Worm (Caenorhabditis elegans): ENCODE results near the gene sre-38.

Gene sre-38

ce11 chrII:12417514-12417913 is 39.9 kb upstream of the sre-38 start, which contains the start of gene sre-27:
TSS of gene sre-27 (minus strand) at chrII:12417614.
- TF ChIP-seq unc-62 (GFP tag; optimal IDR thresholded peaks at IDR 0.05) (no peak), mab-5 (tag; optimal IDR thresholded peaks at IDR 0.05) (no peak), mls-2 (tag; optimal IDR thresholded peaks at IDR 0.05) (no peak), nhr-12 (tag; optimal IDR thresholded peaks at IDR 0.05) (no peak), ham-2 (GFP tag; optimal IDR thresholded peaks at IDR 0.05) (no peak), ces-1 (GFP tag; optimal IDR thresholded peaks at IDR 0.05) (no peak), snpc-4 (tag; optimal IDR thresholded peaks at IDR 0.05) (no peak)

ce11 chrII:12417996-12418395 is 39.4 kb upstream of the sre-38 start:
- TF ChIP-seq nhr-76 (tag; optimal IDR thresholded peaks at IDR 0.05) (no peak), mls-2 (tag; optimal IDR thresholded peaks at IDR 0.05) (no peak)

- TF ChIP-seq zip-8 (tag; optimal IDR thresholded peaks at IDR 0.05), result no peak
- no peak for TF ChIP-seq blmp-1 (tag; optimal IDR thresholded peaks at IDR 0.05)
- TF ChIP-seq nhr-12 (tag; optimal IDR thresholded peaks at IDR 0.05), result no peak
- no peak for TF ChIP-seq bed-3 (GFP tag; optimal IDR thresholded peaks at IDR 0.05)
- TF ChIP-seq lin-13 (tag; optimal IDR thresholded peaks at IDR 0.05), result no peak
- no peak for TF ChIP-seq hlh-1 (tag; optimal IDR thresholded peaks at IDR 0.05)
- TF ChIP-seq mep-1 (tag; optimal IDR thresholded peaks at IDR 0.05), result no peak
- TF ChIP-seq ham-2 (GFP tag; optimal IDR thresholded peaks at IDR 0.05), result no peak
- no peak for TF ChIP-seq sem-2 (GFP tag; optimal IDR thresholded peaks at IDR 0.05)
- no peak for TF ChIP-seq nhr-237 (tag; optimal IDR thresholded peaks at IDR 0.05)
- TF ChIP-seq ztf-11 (tag; optimal IDR thresholded peaks at IDR 0.05), result no peak
- TF ChIP-seq snpc-4 (tag; optimal IDR thresholded peaks at IDR 0.05), result no peak
- no peak for TF ChIP-seq lsy-2 (tag; optimal IDR thresholded peaks at IDR 0.05)
- no peak for TF ChIP-seq ceh-83 (GFP tag; optimal IDR thresholded peaks at IDR 0.05)
- TF ChIP-seq elt-1 (tag; optimal IDR thresholded peaks at IDR 0.05; ENCODE audit: borderline replicate concordance, insufficient read depth), result no peak
These were observed 36.9 kb upstream of the sre-38 start, which contains the start of gene sre-26 for ce11 chrII:12420486-12420885. TSS of gene sre-26 (minus strand) at chrII:12420586.

- TF ChIP-seq ceh-83 (GFP tag; optimal IDR thresholded peaks at IDR 0.05), result no peak
- no peak for TF ChIP-seq bed-3 (GFP tag; optimal IDR thresholded peaks at IDR 0.05)
- TF ChIP-seq unc-39 (tag; optimal IDR thresholded peaks at IDR 0.05), result no peak
- TF ChIP-seq ceh-43 (GFP tag; optimal IDR thresholded peaks at IDR 0.05), result no peak
- no peak for TF ChIP-seq flh-1 (GFP tag; optimal IDR thresholded peaks at IDR 0.05)
- TF ChIP-seq hlh-1 (tag; optimal IDR thresholded peaks at IDR 0.05), result no peak
- TF ChIP-seq mls-2 (tag; optimal IDR thresholded peaks at IDR 0.05), result no peak
- TF ChIP-seq unc-120 (tag; optimal IDR thresholded peaks at IDR 0.05; ENCODE audit: poor library complexity, severe bottlenecking), result no peak
- no peak for TF ChIP-seq mab-5 (tag; optimal IDR thresholded peaks at IDR 0.05)
- no peak for TF ChIP-seq zip-8 (tag; optimal IDR thresholded peaks at IDR 0.05)
- no peak for TF ChIP-seq nhr-237 (tag; optimal IDR thresholded peaks at IDR 0.05)
These were observed 31.6 kb upstream of the sre-38 start, which contains the start of gene daf-22 for ce11 chrII:12425644-12426222. TSS of gene daf-22 (minus strand) at chrII:12425694.

DNA sequence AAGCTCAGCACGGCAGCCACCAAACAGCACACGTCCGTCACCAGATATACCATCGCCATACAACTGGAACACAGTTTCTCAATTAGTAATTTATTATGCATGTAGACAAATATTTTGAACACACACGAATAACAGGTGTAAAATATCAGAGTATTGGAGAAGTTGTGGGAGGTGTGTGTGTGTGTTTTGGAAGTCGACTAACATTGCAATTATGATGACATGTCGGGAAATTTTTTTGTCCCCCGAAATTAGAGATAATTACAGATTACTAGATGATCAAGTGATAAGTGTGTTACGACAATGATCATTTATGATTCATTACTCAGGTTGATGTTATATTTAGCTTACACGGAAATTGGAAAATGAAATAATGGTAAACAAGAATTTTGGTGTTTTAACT is 27.6 kb upstream of the sre-38 start, which contains the start of gene Y57A10C.8:
Y57A10C.8 (minus strand) TSS at position 101 of the 400 bp plus-strand sequence.
- TF ChIP-seq nhr-237 (tag; optimal IDR thresholded peaks at IDR 0.05) (no peak), cnd-1 (tag; optimal IDR thresholded peaks at IDR 0.05) (no peak), unc-62 (GFP tag; optimal IDR thresholded peaks at IDR 0.05) (no peak), nhr-76 (tag; optimal IDR thresholded peaks at IDR 0.05) (no peak), bed-3 (GFP tag; optimal IDR thresholded peaks at IDR 0.05) (no peak), ceh-83 (GFP tag; optimal IDR thresholded peaks at IDR 0.05) (no peak), ces-1 (GFP tag; optimal IDR thresholded peaks at IDR 0.05) (no peak), blmp-1 (tag; optimal IDR thresholded peaks at IDR 0.05) (no peak), ham-2 (GFP tag; optimal IDR thresholded peaks at IDR 0.05) (no peak), elt-3 (tag; optimal IDR thresholded peaks at IDR 0.05) (no peak), nhr-12 (tag; optimal IDR thresholded peaks at IDR 0.05) (no peak), mab-5 (tag; optimal IDR thresholded peaks at IDR 0.05) (no peak), elt-1 (tag; optimal IDR thresholded peaks at IDR 0.05; ENCODE audit: borderline replicate concordance, insufficient read depth) (no peak), nhr-2 (tag; optimal IDR thresholded peaks at IDR 0.05) (no peak), tbx-8 (GFP tag; optimal IDR thresholded peaks at IDR 0.05) (no peak), lin-13 (tag; optimal IDR thresholded peaks at IDR 0.05) (no peak), sem-2 (GFP tag; optimal IDR thresholded peaks at IDR 0.05) (no peak), unc-120 (tag; optimal IDR thresholded peaks at IDR 0.05; ENCODE audit: poor library complexity, severe bottlenecking) (no peak)

DNA sequence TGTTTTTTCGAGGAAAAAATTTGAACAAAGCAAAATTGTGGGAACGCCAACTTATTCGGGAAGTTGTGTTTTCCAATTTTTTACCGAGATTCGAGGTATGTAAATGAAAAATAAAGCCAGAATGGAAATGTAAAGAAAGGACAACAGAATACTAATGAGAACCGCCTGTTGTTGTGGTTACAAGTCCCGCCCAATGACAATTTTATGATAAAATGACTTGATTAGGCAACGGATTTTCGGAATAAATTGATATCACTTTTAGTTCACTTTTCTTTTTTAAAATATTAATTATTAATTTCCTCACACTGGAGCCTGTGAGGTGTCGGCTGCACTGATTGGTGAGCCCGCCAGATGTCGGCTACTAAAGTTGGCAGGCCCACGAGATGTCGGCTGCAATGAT is 25.0 kb upstream of the sre-38 start, which contains the start of gene dct-12:
dct-12 (minus strand) TSS at position 101 of the 400 bp plus-strand sequence.
- no peak for TF ChIP-seq pha-4 (tag; optimal IDR thresholded peaks at IDR 0.05)
- TF ChIP-seq zip-8 (tag; optimal IDR thresholded peaks at IDR 0.05), result no peak
- no peak for TF ChIP-seq cnd-1 (tag; optimal IDR thresholded peaks at IDR 0.05)
- no peak for TF ChIP-seq ceh-83 (GFP tag; optimal IDR thresholded peaks at IDR 0.05)
- no peak for TF ChIP-seq mep-1 (tag; optimal IDR thresholded peaks at IDR 0.05)
- no peak for TF ChIP-seq ceh-43 (GFP tag; optimal IDR thresholded peaks at IDR 0.05)
- no peak for TF ChIP-seq unc-120 (tag; optimal IDR thresholded peaks at IDR 0.05; ENCODE audit: poor library complexity, severe bottlenecking)
- no peak for TF ChIP-seq nhr-237 (tag; optimal IDR thresholded peaks at IDR 0.05)
- no peak for TF ChIP-seq unc-62 (GFP tag; optimal IDR thresholded peaks at IDR 0.05)
- TF ChIP-seq ztf-11 (tag; optimal IDR thresholded peaks at IDR 0.05), result no peak
- no peak for TF ChIP-seq sptf-1 (tag; optimal IDR thresholded peaks at IDR 0.05)
- no peak for TF ChIP-seq ham-2 (GFP tag; optimal IDR thresholded peaks at IDR 0.05)
- no peak for TF ChIP-seq flh-1 (GFP tag; optimal IDR thresholded peaks at IDR 0.05)
